Worm (Caenorhabditis elegans) whole organism, L2 larva: ENCODE data around the gene F19B6.10.

Source experiments
- R02D3.7 ChIP-seq: fragments of 150-350 bp; optimal IDR thresholded peaks from 2 replicates; lab custom pipeline; 2014; ENCODE audit warnings: missing biosample characterization, missing genetic modification characterization
- ceh-82 ChIP-seq: fragments of 150-350 bp; optimal IDR thresholded peaks from 2 replicates; lab custom pipeline; 2014; ENCODE audit warnings: missing biosample characterization, missing genetic modification characterization
- nhr-237 ChIP-seq: fragments of 150-350 bp; optimal IDR thresholded peaks from 2 replicates; lab custom pipeline; 2014; ENCODE audit warnings: missing biosample characterization, missing genetic modification characterization

- TF ChIP-seq R02D3.7 (no peak), nhr-237 (no peak), ceh-82 (tag; lab: Kevin White, UChicago) (no peak)
Observed at ce11 chrIV:12334708-12335107, 2.3 kb upstream of the F19B6.10 start.
